Worm (Caenorhabditis elegans) whole organism, L4/young adult: Measurements from ENCODE around the gene W03F9.1.

Source experiments
- W03F9.2 ChIP-seq: fragments of 150-350 bp; optimal IDR thresholded peaks from 2 replicates; lab custom pipeline; 2014; ENCODE audit warnings: missing biosample characterization, missing genetic modification characterization
- him-1 ChIP-seq: sonication (generic microtip); optimal IDR thresholded peaks from 2 replicates; lab custom pipeline; 2016; ENCODE audit warnings: missing genotype, missing genetic modification reagents, missing genetic modification characterization, missing compliant biosample characterization

ce11 chrV:130186-130585, 3.7 kb upstream of the W03F9.1 start:
- TF ChIP-seq him-1 (tag; lab: Kevin White, UChicago) (no peak), W03F9.2 (tag; lab: Kevin White, UChicago) (no peak)
